Fruit fly (Drosophila melanogaster): ENCODE data around the gene CG13082.

CG13082 gene

dm6 chr2L:19518636-19519086 lies 19.6 kb upstream of the CG13082 start, which contains the start of gene CG10132 (continued):
- TF ChIP-seq org-1 (GFP tag; optimal IDR thresholded peaks at IDR 0.05) = no peak
- TF ChIP-seq crol (GFP tag; IDR thresholded peaks at IDR 0.05) = peak; percentile 89
- TF ChIP-seq CG10543 (GFP tag; optimal IDR thresholded peaks at IDR 0.05) = peak; percentile 5
- TF ChIP-seq Deaf1 (tag; optimal IDR thresholded peaks at IDR 0.05) = peak; percentile 85
- no peak for TF ChIP-seq sqz (GFP tag; optimal IDR thresholded peaks at IDR 0.05)
- no peak for TF ChIP-seq cato (GFP tag; optimal IDR thresholded peaks at IDR 0.05; ENCODE audit: borderline replicate concordance)
- peak; percentile 30; the same call in 1 of the 2 replicates for TF ChIP-seq amos (GFP tag; IDR thresholded peaks at IDR 0.05; ENCODE audit: partially characterized antibody)
- TF ChIP-seq Ets97D (GFP tag; optimal IDR thresholded peaks at IDR 0.05) = no peak
- peak; percentile 56; the same call in 1 of the 3 replicates for TF ChIP-seq CG6791 (GFP tag; IDR thresholded peaks at IDR 0.05; ENCODE audit: partially characterized antibody)
- peak; percentile 26; the same call in 1 of the 2 replicates for TF ChIP-seq nerfin-2 (GFP tag; IDR thresholded peaks at IDR 0.05; ENCODE audit: partially characterized antibody)
- TF ChIP-seq scrt (GFP tag; optimal IDR thresholded peaks at IDR 0.05) = no peak
- peak; percentile 53 for TF ChIP-seq ato (GFP tag; IDR thresholded peaks at IDR 0.05; ENCODE audit: partially characterized antibody)
- TF ChIP-seq Dp (GFP tag; optimal IDR thresholded peaks at IDR 0.05) = peak; percentile 29
- TF ChIP-seq CG6765 (GFP tag; optimal IDR thresholded peaks at IDR 0.05) = no peak
- peak; percentile 75 for TF ChIP-seq zen2 (GFP tag; IDR thresholded peaks at IDR 0.05; ENCODE audit: partially characterized antibody)
- no peak for TF ChIP-seq oc (tag; optimal IDR thresholded peaks at IDR 0.05)
- peak; percentile 58; the same call in 1 of the 3 replicates for TF ChIP-seq z (GFP tag; IDR thresholded peaks at IDR 0.05)
- TF ChIP-seq CG5245 (GFP tag; optimal IDR thresholded peaks at IDR 0.05) = no peak
- peak; percentile 58 for TF ChIP-seq Dref (GFP tag; IDR thresholded peaks at IDR 0.05)
- no peak for TF ChIP-seq slbo (GFP tag; IDR thresholded peaks at IDR 0.05)
- peak; percentile 58; the same call in 1 of the 2 replicates for TF ChIP-seq tna (GFP tag; IDR thresholded peaks at IDR 0.05; ENCODE audit: partially characterized antibody)
- peak; percentile 25 for TF ChIP-seq BEAF-32 (GFP tag; optimal IDR thresholded peaks at IDR 0.05)
- TF ChIP-seq CG33557 (GFP tag; optimal IDR thresholded peaks at IDR 0.05) = no peak
- peak; percentile 46; the same call in 1 of the 2 replicates for TF ChIP-seq unc-4 (GFP tag; IDR thresholded peaks at IDR 0.05; ENCODE audit: partially characterized antibody)
- TF ChIP-seq CrebB (tag; optimal IDR thresholded peaks at IDR 0.05) = no peak
- TF ChIP-seq onecut (GFP tag; IDR thresholded peaks at IDR 0.05) = 0 out of 2 replicates have a peak, but pooled peaks have one; percentile 6
- TF ChIP-seq CG34422 (GFP tag; IDR thresholded peaks at IDR 0.05) = peak; percentile 42; the same call in 1 of the 3 replicates

- TF ChIP-seq Jarid2 (GFP tag; optimal IDR thresholded peaks at IDR 0.05) = no peak
- no peak for TF ChIP-seq sc (optimal IDR thresholded peaks at IDR 0.05)
- no peak for TF ChIP-seq sc (GFP tag; optimal IDR thresholded peaks at IDR 0.05)
- no peak for TF ChIP-seq ap (GFP tag; IDR thresholded peaks at IDR 0.05)
- no peak for TF ChIP-seq CG32532 (GFP tag; IDR thresholded peaks at IDR 0.05)
- TF ChIP-seq seq (GFP tag; IDR thresholded peaks at IDR 0.05) = peak; percentile 52; the same call in 1 of the 2 replicates
- TF ChIP-seq Mes4 (GFP tag; optimal IDR thresholded peaks at IDR 0.05) = no peak
- TF ChIP-seq CG33213 (GFP tag; optimal IDR thresholded peaks at IDR 0.05) = no peak
- TF ChIP-seq Ravus (GFP tag; IDR thresholded peaks at IDR 0.05) = no peak
- no peak for TF ChIP-seq CG10267 (tag; optimal IDR thresholded peaks at IDR 0.05)
- no peak for TF ChIP-seq HmgZ (tag; optimal IDR thresholded peaks at IDR 0.05)
- no peak for TF ChIP-seq CG6683 (GFP tag; optimal IDR thresholded peaks at IDR 0.05)
- TF ChIP-seq CG14710 (tag; optimal IDR thresholded peaks at IDR 0.05) = no peak
- no peak for TF ChIP-seq Oaz (GFP tag; IDR thresholded peaks at IDR 0.05)
- peak; percentile 87 for TF ChIP-seq ewg (GFP tag; optimal IDR thresholded peaks at IDR 0.05)
- TF ChIP-seq scrt (GFP tag; optimal IDR thresholded peaks at IDR 0.05) = peak; percentile 80
- TF ChIP-seq CG13287 (GFP tag; IDR thresholded peaks at IDR 0.05; ENCODE audit: partially characterized antibody) = peak; percentile 24; the same call in 1 of the 2 replicates
- no peak for TF ChIP-seq Dad (GFP tag; optimal IDR thresholded peaks at IDR 0.05)
- TF ChIP-seq chm (GFP tag; IDR thresholded peaks at IDR 0.05) = 0 out of 2 replicates have a peak, but pooled peaks have one; percentile 39
- no peak for TF ChIP-seq HLH54F (GFP tag; optimal IDR thresholded peaks at IDR 0.05)
- TF ChIP-seq row (GFP tag; IDR thresholded peaks at IDR 0.05) = no peak
- peak; percentile 12 for TF ChIP-seq pzg (GFP tag; optimal IDR thresholded peaks at IDR 0.05)
- TF ChIP-seq abd-A (tag; optimal IDR thresholded peaks at IDR 0.05) = peak; percentile 46
- no peak for TF ChIP-seq ash1 (GFP tag; optimal IDR thresholded peaks at IDR 0.05)
Measured at dm6 chr2L:19519611-19520010, 18.6 kb upstream of the CG13082 start.
